Worm (Caenorhabditis elegans): Measurements from ENCODE around the gene pan-1.

ce11 chrIII:4553316-4553715 is 9.2 kb upstream of the pan-1 start, which contains the start of gene imph-1:
- no peak for TF ChIP-seq tbx-7 (tag; optimal IDR thresholded peaks at IDR 0.05)
- no peak for TF ChIP-seq madf-2 (tag; optimal IDR thresholded peaks at IDR 0.05)
- TF ChIP-seq pha-4 (tag; optimal IDR thresholded peaks at IDR 0.05), result no peak
- TF ChIP-seq unc-42 (tag; optimal IDR thresholded peaks at IDR 0.05), result no peak
- no peak for TF ChIP-seq unc-86 (tag; optimal IDR thresholded peaks at IDR 0.05)

All from whole organism, late embryonic.